Fruit fly (Drosophila melanogaster) whole organism, embryonic: Measurements from ENCODE around the gene I-3.

Source experiments
- Adf1 ChIP-seq: fragments of 200-800 bp; sonication (Bioruptor generic); IDR thresholded peaks from 2 replicates; pipeline ENCODE4 v1.3.6; 2022; ENCODE audit warnings: missing biosample characterization, missing genetic modification characterization
- Asciz ChIP-seq: fragments of 200-800 bp; sonication (Bioruptor generic); optimal IDR thresholded peaks from 2 replicates; lab custom pipeline; 2017; ENCODE audit warnings: missing biosample characterization, mild to moderate bottlenecking, missing genetic modification characterization, missing genetic modification reagents
- BEAF-32 ChIP-seq: fragments of 200-800 bp; sonication (Bioruptor generic); optimal IDR thresholded peaks from 3 replicates; lab custom pipeline; 2017; ENCODE audit warnings: missing biosample characterization, missing genetic modification characterization, mild to moderate bottlenecking, moderate library complexity, missing genetic modification reagents
- CG10979 ChIP-seq: fragments of 200-800 bp; sonication (Bioruptor generic); optimal IDR thresholded peaks from 2 replicates; lab custom pipeline; 2018; ENCODE audit warnings: missing biosample characterization, mild to moderate bottlenecking, missing genetic modification characterization, moderate library complexity
- CG12236 ChIP-seq: fragments of 200-800 bp; sonication (Bioruptor generic); optimal IDR thresholded peaks from 2 replicates; lab custom pipeline; 2016; ENCODE audit warnings: missing biosample characterization, missing genetic modification characterization
- CG12744 ChIP-seq: fragments of 200-800 bp; sonication (Bioruptor generic); optimal IDR thresholded peaks from 2 replicates; lab custom pipeline; 2016; ENCODE audit warnings: missing biosample characterization, missing genetic modification characterization
- CG12769 ChIP-seq: fragments of 200-800 bp; sonication (Bioruptor generic); optimal IDR thresholded peaks from 2 replicates; lab custom pipeline; 2019; ENCODE audit warnings: missing biosample characterization, mild to moderate bottlenecking, missing genetic modification characterization, moderate library complexity
- CG13894 ChIP-seq: fragments of 200-800 bp; sonication (Bioruptor generic); optimal IDR thresholded peaks from 3 replicates; lab custom pipeline; 2018; ENCODE audit warnings: missing biosample characterization, mild to moderate bottlenecking, missing genetic modification characterization, moderate library complexity
- CG14050 ChIP-seq: fragments of 200-800 bp; sonication (Bioruptor generic); IDR thresholded peaks from 3 replicates; pipeline ENCODE4 v1.3.6; 2022; ENCODE audit warnings: missing biosample characterization, missing genetic modification characterization
- CG17829 ChIP-seq: fragments of 200-800 bp; optimal IDR thresholded peaks from 2 replicates; lab custom pipeline; 2019; ENCODE audit warnings: missing biosample characterization, mild to moderate bottlenecking, missing genetic modification characterization, moderate library complexity
- CG1832 ChIP-seq: fragments of 200-800 bp; sonication (Bioruptor generic); optimal IDR thresholded peaks from 2 replicates; lab custom pipeline; 2017; ENCODE audit warnings: missing biosample characterization, mild to moderate bottlenecking, missing genetic modification characterization, inconsistent platforms
- CG2199 ChIP-seq: fragments of 200-800 bp; sonication (Bioruptor generic); IDR thresholded peaks from 3 replicates; pipeline ENCODE4 v1.3.6; 2022; ENCODE audit warnings: missing biosample characterization, missing genetic modification characterization
- CG30431 ChIP-seq: fragments of 200-800 bp; sonication (Bioruptor generic); optimal IDR thresholded peaks from 2 replicates; lab custom pipeline; 2017; ENCODE audit warnings: missing biosample characterization, missing genetic modification characterization
- CG32767 ChIP-seq: fragments of 200-800 bp; sonication (Bioruptor generic); IDR thresholded peaks from 2 replicates; pipeline ENCODE4 v1.3.6; 2022; ENCODE audit warnings: missing biosample characterization, missing genetic modification characterization
- CG33557 ChIP-seq: fragments of 200-800 bp; sonication (Bioruptor generic); optimal IDR thresholded peaks from 2 replicates; lab custom pipeline; 2019; ENCODE audit warnings: missing biosample characterization, mild to moderate bottlenecking, missing genetic modification characterization, moderate library complexity
- CG4707 ChIP-seq: fragments of 200-800 bp; sonication (Bioruptor generic); optimal IDR thresholded peaks from 2 replicates; lab custom pipeline; 2018; ENCODE audit warnings: missing biosample characterization, mild to moderate bottlenecking, missing genetic modification characterization, moderate library complexity
- CG7839 ChIP-seq: fragments of 200-800 bp; sonication (Bioruptor generic); optimal IDR thresholded peaks from 3 replicates; lab custom pipeline; 2018; ENCODE audit warnings: missing biosample characterization, mild to moderate bottlenecking, missing genetic modification characterization, moderate library complexity
- CG9932 ChIP-seq: fragments of 200-800 bp; sonication (Bioruptor generic); IDR thresholded peaks from 2 replicates; pipeline ENCODE4 v1.3.6; 2022; ENCODE audit warnings: missing biosample characterization, missing genetic modification characterization
- Deaf1 ChIP-seq: fragments of 200-800 bp; optimal IDR thresholded peaks from 3 replicates; lab custom pipeline; 2019; ENCODE audit warnings: missing biosample characterization, mild to moderate bottlenecking, missing genetic modification characterization, moderate library complexity
- Drgx ChIP-seq: fragments of 200-800 bp; sonication (Bioruptor generic); IDR thresholded peaks from 2 replicates; pipeline ENCODE4 v1.3.6; 2022; ENCODE audit warnings: missing biosample characterization, missing genetic modification characterization
- ERR ChIP-seq: fragments of 200-800 bp; sonication (Bioruptor generic); optimal IDR thresholded peaks from 2 replicates; lab custom pipeline; 2016; ENCODE audit warnings: missing biosample characterization, missing genetic modification characterization
- Ets97D ChIP-seq: fragments of 200-800 bp; sonication (Bioruptor generic); optimal IDR thresholded peaks from 3 replicates; lab custom pipeline; 2016; ENCODE audit warnings: missing biosample characterization, missing genetic modification characterization
- H2.0 ChIP-seq: fragments of 200-800 bp; sonication (Bioruptor generic); IDR thresholded peaks from 2 replicates; pipeline ENCODE4 v1.3.6; 2022; ENCODE audit warnings: missing biosample characterization, missing genetic modification characterization
- HLH3B ChIP-seq: fragments of 200-800 bp; sonication (Bioruptor generic); IDR thresholded peaks from 2 replicates; pipeline ENCODE4 v1.3.6; 2022; ENCODE audit warnings: missing biosample characterization, missing genetic modification characterization
- Hr39 ChIP-seq: fragments of >200 bp; optimal IDR thresholded peaks from 2 replicates; lab custom pipeline; 2017
- Nf-YA ChIP-seq: fragments of 200-800 bp; sonication (Bioruptor generic); IDR thresholded peaks from 2 replicates; pipeline ENCODE4 v1.3.6; 2022; ENCODE audit warnings: missing biosample characterization, missing genetic modification characterization
- Ssrp ChIP-seq: fragments of 200-800 bp; sonication (Bioruptor generic); optimal IDR thresholded peaks from 2 replicates; lab custom pipeline; 2018; ENCODE audit warnings: missing biosample characterization, mild to moderate bottlenecking, missing genetic modification characterization, moderate library complexity
- amos ChIP-seq: fragments of 200-800 bp; sonication (Bioruptor generic); IDR thresholded peaks from 2 replicates; pipeline ENCODE4 v1.3.6; 2022; ENCODE audit warnings: missing biosample characterization, missing genetic modification characterization; ENCODE audit not compliant: partially characterized antibody
- ap ChIP-seq: fragments of 200-800 bp; sonication (Bioruptor generic); IDR thresholded peaks from 2 replicates; pipeline ENCODE4 v1.3.6; 2022; ENCODE audit warnings: missing biosample characterization, missing genetic modification characterization
- crol ChIP-seq: fragments of 200-800 bp; sonication (Bioruptor generic); IDR thresholded peaks from 2 replicates; pipeline ENCODE4 v1.3.6; 2022; ENCODE audit warnings: missing biosample characterization, missing genetic modification characterization
- da ChIP-seq: fragments of 200-800 bp; sonication (Bioruptor generic); optimal IDR thresholded peaks from 2 replicates; lab custom pipeline; 2016; ENCODE audit warnings: missing biosample characterization, missing genetic modification characterization
- hth ChIP-seq: fragments of >200 bp; optimal IDR thresholded peaks from 2 replicates; lab custom pipeline; 2017; ENCODE audit warnings: inconsistent platforms
- jumu ChIP-seq: fragments of 200-800 bp; sonication (Bioruptor generic); optimal IDR thresholded peaks from 3 replicates; lab custom pipeline; 2016; ENCODE audit warnings: missing biosample characterization, missing genetic modification characterization
- kah ChIP-seq: fragments of 200-800 bp; sonication (Bioruptor generic); optimal IDR thresholded peaks from 2 replicates; lab custom pipeline; 2018; ENCODE audit warnings: missing biosample characterization, mild to moderate bottlenecking, missing genetic modification characterization
- kay ChIP-seq: fragments of 200-800 bp; sonication (Bioruptor generic); optimal IDR thresholded peaks from 2 replicates; lab custom pipeline; 2016; ENCODE audit warnings: missing biosample characterization, missing genetic modification characterization
- ken ChIP-seq: fragments of 200-800 bp; sonication (Bioruptor generic); IDR thresholded peaks from 3 replicates; pipeline ENCODE4 v1.3.6; 2022; ENCODE audit warnings: missing biosample characterization, missing genetic modification characterization
- pfk ChIP-seq: fragments of 200-800 bp; sonication (Bioruptor generic); optimal IDR thresholded peaks from 2 replicates; lab custom pipeline; 2018; ENCODE audit warnings: missing biosample characterization, mild to moderate bottlenecking, missing genetic modification characterization, moderate library complexity
- pita ChIP-seq: fragments of 200-800 bp; sonication (Bioruptor generic); optimal IDR thresholded peaks from 2 replicates; lab custom pipeline; 2017; ENCODE audit warnings: missing biosample characterization, mild to moderate bottlenecking, missing genetic modification characterization
- repo ChIP-seq: fragments of 200-800 bp; sonication (Bioruptor generic); optimal IDR thresholded peaks from 2 replicates; lab custom pipeline; 2016; ENCODE audit warnings: missing biosample characterization, missing genetic modification characterization
- sd ChIP-seq: fragments of 200-800 bp; sonication (Bioruptor generic); optimal IDR thresholded peaks from 3 replicates; lab custom pipeline; 2018; ENCODE audit warnings: missing biosample characterization, mild to moderate bottlenecking, missing genetic modification characterization, moderate library complexity
- sr ChIP-seq: fragments of 200-800 bp; sonication (Bioruptor generic); IDR thresholded peaks from 3 replicates; pipeline ENCODE4 v1.3.6; 2022; ENCODE audit warnings: missing biosample characterization, missing genetic modification characterization
- unc-4 ChIP-seq: fragments of 200-800 bp; sonication (Bioruptor generic); IDR thresholded peaks from 2 replicates; pipeline ENCODE4 v1.3.6; 2022; ENCODE audit warnings: missing biosample characterization, missing genetic modification characterization; ENCODE audit not compliant: partially characterized antibody
- zen ChIP-seq: fragments of 200-800 bp; sonication (Bioruptor generic); optimal IDR thresholded peaks from 3 replicates; lab custom pipeline; 2018; ENCODE audit warnings: missing biosample characterization, mild to moderate bottlenecking, missing genetic modification characterization, moderate library complexity

The I-3 gene

DNA sequence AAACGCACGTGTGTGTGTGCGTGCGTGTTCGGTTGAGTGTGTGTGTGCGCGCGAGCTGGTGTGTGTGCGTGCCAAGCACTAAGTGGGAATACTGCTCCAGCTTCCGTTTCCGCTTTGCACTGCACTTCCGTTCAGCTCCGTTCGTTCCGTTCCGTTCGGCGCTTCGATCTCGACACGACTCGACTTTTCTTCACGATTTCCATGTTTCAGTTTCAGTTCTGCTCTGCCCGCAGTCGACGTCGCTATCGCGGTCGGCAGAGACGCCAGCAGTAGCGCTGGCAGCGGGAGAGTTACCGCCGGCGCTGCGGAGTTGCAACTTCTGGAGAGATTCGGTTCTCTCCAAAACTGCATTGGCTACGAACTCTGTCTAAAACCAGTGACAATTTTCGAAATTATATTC, 41.4 kb upstream of the I-3 start:
- TF ChIP-seq unc-4 (no peak), Deaf1 (peak; percentile 73), ap (GFP tag; lab: Robert Waterston, UW) (no peak), pfk (GFP tag; lab: Kevin White, UChicago) (peak; percentile 21), CG7839 (no peak), ERR (no peak), Adf1 (peak; percentile 59), da (GFP tag; lab: Kevin White, UChicago) (no peak), Ets97D (GFP tag; lab: Kevin White, UChicago) (peak; percentile 22), Ssrp (tag; lab: Kevin White, UChicago) (no peak), Hr39 (peak; percentile 87)

dm6 chrX:20916436-20916835, 34.0 kb upstream of the I-3 start:
- peak; percentile 35 for TF ChIP-seq crol (GFP tag; lab: Robert Waterston, UW)
- TF ChIP-seq Nf-YA (GFP tag; lab: Robert Waterston, UW): no peak
- TF ChIP-seq hth: no peak
- TF ChIP-seq sr (GFP tag; lab: Robert Waterston, UW): no peak
- no peak for TF ChIP-seq CG9932
- TF ChIP-seq CG12769 (tag; lab: Kevin White, UChicago): peak; percentile 88
- TF ChIP-seq amos (GFP tag; lab: Robert Waterston, UW): no peak
- 0 out of 3 replicates have a peak, but pooled peaks have one; percentile 24 for TF ChIP-seq CG2199 (GFP tag; lab: Robert Waterston, UW)
- TF ChIP-seq pita (GFP tag; lab: Kevin White, UChicago): no peak
- peak; percentile 21 for TF ChIP-seq CG1832 (GFP tag; lab: Kevin White, UChicago)
- TF ChIP-seq ken: no peak
- TF ChIP-seq Drgx: no peak
- TF ChIP-seq sd: peak; percentile 76
- TF ChIP-seq CG30431 (GFP tag; lab: Kevin White, UChicago): no peak
- no peak for TF ChIP-seq HLH3B (GFP tag; lab: Robert Waterston, UW)
- no peak for TF ChIP-seq CG14050
- no peak for TF ChIP-seq CG12744 (GFP tag; lab: Kevin White, UChicago)
- no peak for TF ChIP-seq H2.0 (GFP tag; lab: Robert Waterston, UW)
- TF ChIP-seq CG13894 (tag; lab: Kevin White, UChicago): no peak
- TF ChIP-seq CG4707: no peak
- no peak for TF ChIP-seq Asciz
- TF ChIP-seq CG12236: no peak
- TF ChIP-seq kah (GFP tag; lab: Kevin White, UChicago): peak; percentile 82
- TF ChIP-seq CG17829 (tag; lab: Kevin White, UChicago): no peak

- TF ChIP-seq CG32767 (GFP tag; lab: Robert Waterston, UW): no peak
- TF ChIP-seq BEAF-32: no peak
- no peak for TF ChIP-seq repo
- no peak for TF ChIP-seq CG10979
- no peak for TF ChIP-seq kay (GFP tag; lab: Kevin White, UChicago)
- no peak for TF ChIP-seq zen (tag; lab: Kevin White, UChicago)
- no peak for TF ChIP-seq CG33557 (GFP tag; lab: Kevin White, UChicago)
- TF ChIP-seq jumu: no peak
- TF ChIP-seq CG4707: no peak
Observed at dm6 chrX:20869297-20869696, 13.1 kb downstream of the I-3 start, which contains the start of gene CG1314. TSS of gene CG1314 (minus strand) at chrX:20869397.
